Comparison of ENCODE assay signal across 1 fruit fly cellular context in the genomic region with DNA sequence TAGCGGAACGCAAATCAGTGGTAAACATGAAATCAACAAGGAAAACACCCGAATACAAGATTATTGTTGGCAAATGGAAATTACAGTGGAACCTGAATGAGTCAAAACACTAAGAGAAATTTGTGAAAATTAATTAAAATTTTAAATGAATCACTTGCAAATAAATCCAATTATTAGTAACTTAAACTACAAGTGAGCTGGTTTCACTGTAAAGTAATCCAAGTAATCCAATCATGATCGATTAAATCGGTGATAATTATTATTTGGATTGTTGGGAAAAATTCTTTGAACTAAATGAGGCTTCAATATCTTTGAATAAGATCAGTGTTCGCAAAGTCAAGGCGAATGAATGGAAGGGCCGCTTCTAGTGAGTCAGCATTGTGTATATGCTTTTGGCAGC.
TF ChIP-seq lines count a peak whose summit lies in the region.

No protein-coding gene starts in this region.

TF ChIP-seq in whole organism, embryonic, 481 proteins besides CTCF, POLR2A, EP300 and RAD21 (continued from another document):
- no peak for TF ChIP-seq CG2202 (tag; optimal IDR thresholded peaks at IDR 0.05; lab: Kevin White, UChicago)
- TF ChIP-seq lmd (GFP tag; IDR thresholded peaks at IDR 0.05; lab: Robert Waterston, UW), result peak; percentile 35; the same call in 1 of the 2 replicates
- peak; percentile 55 for TF ChIP-seq lab (GFP tag; optimal IDR thresholded peaks at IDR 0.05; lab: Kevin White, UChicago)
- TF ChIP-seq gem (tag; optimal IDR thresholded peaks at IDR 0.05; lab: Kevin White, UChicago), result peak; percentile 56
- TF ChIP-seq Dip3 (GFP tag; optimal IDR thresholded peaks at IDR 0.05; lab: Kevin White, UChicago), result no peak
- TF ChIP-seq ems (GFP tag; optimal IDR thresholded peaks at IDR 0.05; lab: Kevin White, UChicago), result no peak
- peak; percentile 29 for TF ChIP-seq CG30403 (GFP tag; optimal IDR thresholded peaks at IDR 0.05; lab: Kevin White, UChicago)
- no peak for TF ChIP-seq CG4617 (GFP tag; optimal IDR thresholded peaks at IDR 0.05; lab: Kevin White, UChicago; ENCODE audit: borderline replicate concordance)
- TF ChIP-seq CG3281 (GFP tag; optimal IDR thresholded peaks at IDR 0.05; lab: Kevin White, UChicago), result peak; percentile 22
- TF ChIP-seq CG7271 (tag; optimal IDR thresholded peaks at IDR 0.05; lab: Kevin White, UChicago), result no peak
- no peak for TF ChIP-seq dm (GFP tag; optimal IDR thresholded peaks at IDR 0.05; lab: Kevin White, UChicago)
- TF ChIP-seq sr (GFP tag; IDR thresholded peaks at IDR 0.05; lab: Robert Waterston, UW), result no peak
- no peak for TF ChIP-seq CG9797 (GFP tag; optimal IDR thresholded peaks at IDR 0.05; lab: Kevin White, UChicago)
- no peak for TF ChIP-seq CG13287 (GFP tag; IDR thresholded peaks at IDR 0.05; lab: Robert Waterston, UW; ENCODE audit: partially characterized antibody)
- peak; percentile 37 for TF ChIP-seq CG7839 (tag; optimal IDR thresholded peaks at IDR 0.05; lab: Kevin White, UChicago)
- peak; percentile 51 for TF ChIP-seq sd (tag; optimal IDR thresholded peaks at IDR 0.05; lab: Kevin White, UChicago)
- TF ChIP-seq br (optimal IDR thresholded peaks at IDR 0.05; lab: Kevin White, UChicago), result no peak
- TF ChIP-seq Oli (tag; optimal IDR thresholded peaks at IDR 0.05; lab: Kevin White, UChicago), result peak; percentile 41
- TF ChIP-seq CG6654 (GFP tag; optimal IDR thresholded peaks at IDR 0.05; lab: Kevin White, UChicago), result no peak
- TF ChIP-seq CG15073 (GFP tag; optimal IDR thresholded peaks at IDR 0.05; lab: Kevin White, UChicago), result no peak
- no peak for TF ChIP-seq klu (GFP tag; IDR thresholded peaks at IDR 0.05; lab: Robert Waterston, UW)
- TF ChIP-seq prd (optimal IDR thresholded peaks at IDR 0.05; lab: Kevin White, UChicago), result no peak
- TF ChIP-seq prd (GFP tag; IDR thresholded peaks at IDR 0.05; lab: Robert Waterston, UW), result no peak
- peak; percentile 24 for TF ChIP-seq mam (GFP tag; optimal IDR thresholded peaks at IDR 0.05; lab: Kevin White, UChicago)
- no peak for TF ChIP-seq Fer1 (GFP tag; optimal IDR thresholded peaks at IDR 0.05; lab: Kevin White, UChicago)
- TF ChIP-seq toy (GFP tag; IDR thresholded peaks at IDR 0.05; lab: Robert Waterston, UW), result no peak
- no peak for TF ChIP-seq salm (tag; optimal IDR thresholded peaks at IDR 0.05; lab: Kevin White, UChicago)
- TF ChIP-seq zf30C (GFP tag; optimal IDR thresholded peaks at IDR 0.05; lab: Kevin White, UChicago), result no peak
- no peak for TF ChIP-seq CG4854 (GFP tag; optimal IDR thresholded peaks at IDR 0.05; lab: Kevin White, UChicago)
- no peak for TF ChIP-seq CG8478 (optimal IDR thresholded peaks at IDR 0.05; lab: Kevin White, UChicago)
- no peak for TF ChIP-seq CG14014 (GFP tag; IDR thresholded peaks at IDR 0.05; lab: Robert Waterston, UW)
- TF ChIP-seq Atf6 (GFP tag; IDR thresholded peaks at IDR 0.05; lab: Robert Waterston, UW), result peak; percentile 58
- TF ChIP-seq CG5953 (GFP tag; IDR thresholded peaks at IDR 0.05; lab: Robert Waterston, UW), result no peak
- TF ChIP-seq crol (GFP tag; IDR thresholded peaks at IDR 0.05; lab: Robert Waterston, UW), result no peak
- TF ChIP-seq Eip74EF (GFP tag; optimal IDR thresholded peaks at IDR 0.05; lab: Kevin White, UChicago), result no peak
- TF ChIP-seq dpn (GFP tag; optimal IDR thresholded peaks at IDR 0.05; lab: Kevin White, UChicago), result peak in 1 of 2 experiments; percentile 11
- TF ChIP-seq TFAM (GFP tag; optimal IDR thresholded peaks at IDR 0.05; lab: Kevin White, UChicago), result no peak
- TF ChIP-seq Max (GFP tag; optimal IDR thresholded peaks at IDR 0.05; lab: Kevin White, UChicago), result no peak
- TF ChIP-seq hb (GFP tag; IDR thresholded peaks at IDR 0.05; lab: Robert Waterston, UW; ENCODE audit: partially characterized antibody), result no peak
- no peak for TF ChIP-seq CG3847 (GFP tag; IDR thresholded peaks at IDR 0.05; lab: Robert Waterston, UW)
- TF ChIP-seq usp (GFP tag; optimal IDR thresholded peaks at IDR 0.05; lab: Kevin White, UChicago), result no peak
- no peak for TF ChIP-seq Myb (GFP tag; optimal IDR thresholded peaks at IDR 0.05; lab: Kevin White, UChicago)
- TF ChIP-seq lilli (GFP tag; optimal IDR thresholded peaks at IDR 0.05; lab: Kevin White, UChicago), result peak; percentile 6
- no peak for TF ChIP-seq grn (GFP tag; optimal IDR thresholded peaks at IDR 0.05; lab: Kevin White, UChicago)
- TF ChIP-seq run (tag; optimal IDR thresholded peaks at IDR 0.05; lab: Kevin White, UChicago), result no peak
- peak; percentile 2 for TF ChIP-seq Xbp1 (GFP tag; optimal IDR thresholded peaks at IDR 0.05; lab: Kevin White, UChicago)
- no peak for TF ChIP-seq lola (GFP tag; optimal IDR thresholded peaks at IDR 0.05; lab: Kevin White, UChicago)
- peak in 1 of 2 experiments; percentile 45 for TF ChIP-seq Hr51 (GFP tag; optimal IDR thresholded peaks at IDR 0.05; lab: Kevin White, UChicago)
- TF ChIP-seq nerfin-2 (GFP tag; IDR thresholded peaks at IDR 0.05; lab: Robert Waterston, UW; ENCODE audit: partially characterized antibody), result no peak
- no peak for TF ChIP-seq B-H1 (GFP tag; IDR thresholded peaks at IDR 0.05; lab: Robert Waterston, UW)
- no peak for TF ChIP-seq da (GFP tag; optimal IDR thresholded peaks at IDR 0.05; lab: Kevin White, UChicago)
- TF ChIP-seq amos (GFP tag; IDR thresholded peaks at IDR 0.05; lab: Robert Waterston, UW; ENCODE audit: partially characterized antibody), result no peak
- no peak for TF ChIP-seq MBD-R2 (GFP tag; IDR thresholded peaks at IDR 0.05; lab: Robert Waterston, UW)
- no peak for TF ChIP-seq Six4 (GFP tag; optimal IDR thresholded peaks at IDR 0.05; lab: Kevin White, UChicago)
- no peak for TF ChIP-seq pho (GFP tag; optimal IDR thresholded peaks at IDR 0.05; lab: Kevin White, UChicago)
- no peak for TF ChIP-seq slbo (GFP tag; IDR thresholded peaks at IDR 0.05; lab: Robert Waterston, UW)
- no peak for TF ChIP-seq Hmx (GFP tag; optimal IDR thresholded peaks at IDR 0.05; lab: Kevin White, UChicago)
TF ChIP-seq in whole organism, embryonic: peak in this region for 56.
